Fruit fly (Drosophila melanogaster) whole organism, embryonic: Measurements from ENCODE around the gene dock.

Experiments
- Antp ChIP-seq: fragments of 200-800 bp; sonication (Bioruptor generic); optimal IDR thresholded peaks from 3 replicates; lab custom pipeline; 2016; ENCODE audit warnings: missing biosample characterization, missing genetic modification characterization
- Atf-2 ChIP-seq: fragments of 200-800 bp; sonication (Bioruptor generic); optimal IDR thresholded peaks from 2 replicates; lab custom pipeline; 2016; ENCODE audit warnings: missing biosample characterization, missing genetic modification characterization
- C15 ChIP-seq: fragments of 200-800 bp; sonication (Bioruptor generic); IDR thresholded peaks from 3 replicates; pipeline ENCODE4 v1.3.6; 2022; ENCODE audit warnings: missing biosample characterization, missing genetic modification characterization
- CG10147 ChIP-seq: fragments of 200-800 bp; sonication (Bioruptor generic); optimal IDR thresholded peaks from 2 replicates; lab custom pipeline; 2019; ENCODE audit warnings: missing biosample characterization, mild to moderate bottlenecking, missing genetic modification characterization, moderate library complexity
- CG10209 ChIP-seq: fragments of 200-800 bp; sonication (Bioruptor generic); optimal IDR thresholded peaks from 3 replicates; lab custom pipeline; 2017; ENCODE audit warnings: missing biosample characterization, mild to moderate bottlenecking, missing genetic modification characterization, missing genetic modification reagents
- CG10431 ChIP-seq: fragments of 200-800 bp; sonication (Bioruptor generic); optimal IDR thresholded peaks from 3 replicates; lab custom pipeline; 2018; ENCODE audit warnings: missing biosample characterization, mild to moderate bottlenecking, missing genetic modification characterization
- CG11696 ChIP-seq: fragments of 200-800 bp; sonication (Bioruptor generic); IDR thresholded peaks from 2 replicates; pipeline ENCODE4 v1.3.6; 2022; ENCODE audit warnings: missing biosample characterization, missing genetic modification characterization
- CG12104 ChIP-seq: fragments of 200-800 bp; sonication (Bioruptor generic); optimal IDR thresholded peaks from 3 replicates; lab custom pipeline; 2016; ENCODE audit warnings: missing biosample characterization, missing genetic modification characterization
- CG13296 ChIP-seq: fragments of 200-800 bp; sonication (Bioruptor generic); optimal IDR thresholded peaks from 3 replicates; lab custom pipeline; 2018; ENCODE audit warnings: missing biosample characterization, mild to moderate bottlenecking, missing genetic modification characterization
- CG17912 ChIP-seq: fragments of 200-800 bp; sonication (Bioruptor generic); optimal IDR thresholded peaks from 2 replicates; lab custom pipeline; 2018; ENCODE audit warnings: missing biosample characterization, mild to moderate bottlenecking, missing genetic modification characterization
- CG30020 ChIP-seq: fragments of 200-800 bp; optimal IDR thresholded peaks from 2 replicates; lab custom pipeline; 2019; ENCODE audit warnings: missing biosample characterization, mild to moderate bottlenecking, missing genetic modification characterization, moderate library complexity
- CG30431 ChIP-seq: fragments of 200-800 bp; sonication (Bioruptor generic); optimal IDR thresholded peaks from 2 replicates; lab custom pipeline; 2017; ENCODE audit warnings: missing biosample characterization, missing genetic modification characterization
- CG3838 ChIP-seq: fragments of 200-800 bp; sonication (Bioruptor generic); optimal IDR thresholded peaks from 3 replicates; lab custom pipeline; 2016; ENCODE audit warnings: missing biosample characterization, missing genetic modification characterization
- CG4617 ChIP-seq: fragments of 200-800 bp; sonication (Bioruptor generic); optimal IDR thresholded peaks from 3 replicates; lab custom pipeline; 2016; ENCODE audit warnings: missing biosample characterization, missing genetic modification characterization, borderline replicate concordance
- CG4730 ChIP-seq: fragments of 200-800 bp; sonication (Bioruptor generic); IDR thresholded peaks from 2 replicates; pipeline ENCODE4 v1.3.6; 2022; ENCODE audit warnings: missing biosample characterization, missing genetic modification characterization
- CG5180 ChIP-seq: fragments of 200-800 bp; sonication (Bioruptor generic); optimal IDR thresholded peaks from 3 replicates; lab custom pipeline; 2017; ENCODE audit warnings: missing biosample characterization, missing genetic modification characterization, mild to moderate bottlenecking, moderate library complexity, missing genetic modification reagents
- CG8359 ChIP-seq: fragments of 200-800 bp; sonication (Bioruptor generic); optimal IDR thresholded peaks from 2 replicates; lab custom pipeline; 2017; ENCODE audit warnings: missing biosample characterization, mild to moderate bottlenecking, missing genetic modification characterization, borderline replicate concordance
- Camta ChIP-seq: fragments of 200-800 bp; sonication (Bioruptor generic); optimal IDR thresholded peaks from 2 replicates; lab custom pipeline; 2016; ENCODE audit warnings: missing biosample characterization, missing genetic modification characterization
- D19B ChIP-seq: fragments of 200-800 bp; sonication (Bioruptor generic); optimal IDR thresholded peaks from 2 replicates; lab custom pipeline; 2017; ENCODE audit warnings: missing biosample characterization, mild to moderate bottlenecking, missing genetic modification characterization
- Elba2 ChIP-seq: fragments of 200-800 bp; sonication (Bioruptor generic); optimal IDR thresholded peaks from 3 replicates; lab custom pipeline; 2016; ENCODE audit warnings: missing biosample characterization, missing genetic modification characterization
- GATAe ChIP-seq: fragments of 200-800 bp; sonication (Bioruptor generic); conservative IDR thresholded peaks from 2 replicates; pipeline ENCODE4 v1.3.6; 2022; ENCODE audit warnings: missing biosample characterization, missing genetic modification characterization
- Mad ChIP-seq: fragments of 200-800 bp; sonication (Bioruptor generic); optimal IDR thresholded peaks from 2 replicates; lab custom pipeline; 2016; ENCODE audit warnings: missing biosample characterization, missing genetic modification characterization
- NC2β ChIP-seq: fragments of 200-800 bp; sonication (Bioruptor generic); optimal IDR thresholded peaks from 2 replicates; lab custom pipeline; 2016; ENCODE audit warnings: missing biosample characterization, missing genetic modification characterization
- Ravus ChIP-seq: fragments of 200-800 bp; sonication (Bioruptor generic); IDR thresholded peaks from 2 replicates; pipeline ENCODE4 v1.3.6; 2022; ENCODE audit warnings: missing biosample characterization, missing genetic modification characterization
- Sin3A ChIP-seq: fragments of >200 bp; optimal IDR thresholded peaks from 2 replicates; lab custom pipeline; 2018
- Ssrp ChIP-seq: fragments of 200-800 bp; sonication (Bioruptor generic); optimal IDR thresholded peaks from 2 replicates; lab custom pipeline; 2018; ENCODE audit warnings: missing biosample characterization, mild to moderate bottlenecking, missing genetic modification characterization, moderate library complexity
- bbx ChIP-seq: fragments of 200-800 bp; sonication (Bioruptor generic); IDR thresholded peaks from 2 replicates; pipeline ENCODE4 v1.3.6; 2022; ENCODE audit warnings: missing biosample characterization, missing genetic modification characterization; ENCODE audit not compliant: partially characterized antibody
- chinmo ChIP-seq: fragments of 200-800 bp; sonication (Bioruptor generic); IDR thresholded peaks from 4 replicates; pipeline ENCODE4 v1.3.6; 2022; ENCODE audit warnings: missing biosample characterization, missing genetic modification characterization; ENCODE audit not compliant: partially characterized antibody
- corto ChIP-seq: fragments of 200-800 bp; sonication (Bioruptor generic); optimal IDR thresholded peaks from 2 replicates; lab custom pipeline; 2016; ENCODE audit warnings: missing biosample characterization, mild to moderate bottlenecking, missing genetic modification characterization, moderate library complexity
- crol ChIP-seq: fragments of 200-800 bp; sonication (Bioruptor generic); IDR thresholded peaks from 2 replicates; pipeline ENCODE4 v1.3.6; 2022; ENCODE audit warnings: missing biosample characterization, missing genetic modification characterization
- en ChIP-seq: fragments of 200-800 bp; sonication (Bioruptor generic); optimal IDR thresholded peaks from 2 replicates; lab custom pipeline; 2016; ENCODE audit warnings: missing biosample characterization, missing genetic modification characterization
- grn ChIP-seq: fragments of 200-800 bp; sonication (Bioruptor generic); optimal IDR thresholded peaks from 3 replicates; lab custom pipeline; 2017; ENCODE audit warnings: missing biosample characterization, missing genetic modification characterization
- her ChIP-seq: fragments of 200-800 bp; sonication (Bioruptor generic); optimal IDR thresholded peaks from 2 replicates; lab custom pipeline; 2016; ENCODE audit warnings: missing biosample characterization, missing genetic modification characterization
- jumu ChIP-seq: fragments of 200-800 bp; sonication (Bioruptor generic); optimal IDR thresholded peaks from 3 replicates; lab custom pipeline; 2016; ENCODE audit warnings: missing biosample characterization, missing genetic modification characterization
- knrl ChIP-seq: fragments of 200-800 bp; sonication (Bioruptor generic); IDR thresholded peaks from 3 replicates; pipeline ENCODE4 v1.3.6; 2022; ENCODE audit warnings: missing biosample characterization, missing genetic modification characterization; ENCODE audit not compliant: partially characterized antibody
- otp ChIP-seq: fragments of 200-800 bp; sonication (Bioruptor generic); IDR thresholded peaks from 3 replicates; pipeline ENCODE4, ENCODE4 v1.3.6; 2022; ENCODE audit warnings: missing biosample characterization, missing genetic modification characterization
- sna ChIP-seq: fragments of 200-800 bp; sonication (Bioruptor generic); IDR thresholded peaks from 2 replicates; pipeline ENCODE4 v1.3.6; 2022; ENCODE audit warnings: missing biosample characterization, missing genetic modification characterization; ENCODE audit not compliant: partially characterized antibody
- sr ChIP-seq: fragments of 200-800 bp; sonication (Bioruptor generic); IDR thresholded peaks from 3 replicates; pipeline ENCODE4 v1.3.6; 2022; ENCODE audit warnings: missing biosample characterization, missing genetic modification characterization
- usp ChIP-seq: fragments of >200 bp; optimal IDR thresholded peaks from 2 replicates; lab custom pipeline; 2017; ENCODE audit warnings: missing biosample characterization, missing genetic modification characterization
- wor ChIP-seq: fragments of 200-800 bp; sonication (Bioruptor generic); IDR thresholded peaks from 2 replicates; pipeline ENCODE4 v1.3.6; 2022; ENCODE audit warnings: missing biosample characterization, missing genetic modification characterization

Gene dock

dm6 chr2L:845341-846004, 19.7 kb downstream of the dock start (continued):
- TF ChIP-seq Antp (GFP tag; lab: Kevin White, UChicago) (peak; percentile 92), CG5180 (peak; percentile 77), crol (GFP tag; lab: Robert Waterston, UW) (peak; percentile 87), CG8359 (GFP tag; lab: Kevin White, UChicago) (peak; percentile 37), CG3838 (peak; percentile 50), her (peak; percentile 87), knrl (no peak), CG11696 (peak; percentile 75), jumu (GFP tag; lab: Kevin White, UChicago) (peak; percentile 91), NC2β (GFP tag; lab: Kevin White, UChicago) (peak; percentile 59), CG17912 (GFP tag; lab: Kevin White, UChicago) (peak; percentile 7), corto (no peak), usp (GFP tag; lab: Kevin White, UChicago) (no peak), wor (GFP tag; lab: Robert Waterston, UW) (peak; percentile 82), chinmo (GFP tag; lab: Robert Waterston, UW) (peak; percentile 83; the same call in 3 of the 4 replicates), CG12104 (GFP tag; lab: Kevin White, UChicago) (peak; percentile 64), CG4730 (GFP tag; lab: Robert Waterston, UW) (peak; percentile 85), CG30431 (GFP tag; lab: Kevin White, UChicago) (peak; percentile 75), CG10209 (peak; percentile 86), GATAe (GFP tag; lab: Robert Waterston, UW) (0 out of 2 replicates have a peak, but pooled peaks have one; percentile 23), en (GFP tag; lab: Kevin White, UChicago) (peak; percentile 78), D19B (GFP tag; lab: Kevin White, UChicago) (peak; percentile 59), Mad (GFP tag; lab: Kevin White, UChicago) (peak; percentile 55), sna (GFP tag; lab: Robert Waterston, UW) (no peak), Atf-2 (peak; percentile 80), CG10431 (peak; percentile 40), grn (GFP tag; lab: Kevin White, UChicago) (no peak), Sin3A (lab: Kevin White, UChicago) (no peak), CG30020 (tag; lab: Kevin White, UChicago) (peak; percentile 2), CG4617 (peak; percentile 38), C15 (peak; percentile 84), CG10147 (peak; percentile 83), sr (GFP tag; lab: Robert Waterston, UW) (peak; percentile 100), Ssrp (tag; lab: Kevin White, UChicago) (peak; percentile 80), otp (GFP tag; lab: Robert Waterston, UW) (peak; percentile 85), CG13296 (GFP tag; lab: Kevin White, UChicago) (peak; percentile 82), bbx (GFP tag; lab: Robert Waterston, UW) (no peak), Camta (GFP tag; lab: Kevin White, UChicago) (peak; percentile 81), Elba2 (GFP tag; lab: Kevin White, UChicago) (no peak), Ravus (GFP tag; lab: Robert Waterston, UW) (peak; percentile 73)
